Worm (Caenorhabditis elegans): ENCODE data around the gene fbxb-106.

The fbxb-106 gene

DNA sequence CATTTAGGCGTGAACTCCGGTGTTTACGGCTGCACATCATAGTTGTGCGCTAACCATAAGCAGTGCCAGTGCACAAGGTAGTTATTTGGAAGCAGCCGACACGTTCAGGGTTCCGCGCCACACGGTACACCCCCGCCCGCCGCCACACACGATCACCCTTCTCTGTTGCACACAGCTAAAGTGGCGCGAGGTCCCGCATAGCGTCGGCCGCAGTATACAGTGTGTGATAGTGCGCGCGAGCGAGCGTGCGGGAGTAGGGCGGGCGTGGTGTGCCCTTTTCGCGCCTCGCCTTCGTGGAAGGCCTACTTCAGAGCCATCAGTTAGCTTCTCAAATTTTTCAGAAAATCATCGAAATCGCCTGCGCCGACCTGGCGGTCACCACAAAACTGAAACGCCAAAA lies 25.3 kb upstream of the fbxb-106 start:
- TF ChIP-seq egl-27 (tag; optimal IDR thresholded peaks at IDR 0.05) = no peak
- no peak for TF ChIP-seq skn-1 (tag; optimal IDR thresholded peaks at IDR 0.05)
- TF ChIP-seq alr-1 (tag; optimal IDR thresholded peaks at IDR 0.05) = no peak
- TF ChIP-seq gmeb-1 (tag; optimal IDR thresholded peaks at IDR 0.05) = no peak
- TF ChIP-seq aly-2 (tag; optimal IDR thresholded peaks at IDR 0.05) = no peak
- TF ChIP-seq lin-11 (tag; optimal IDR thresholded peaks at IDR 0.05) = no peak
- TF ChIP-seq lin-13 (GFP tag; optimal IDR thresholded peaks at IDR 0.05) = no peak
- no peak for TF ChIP-seq R02D3.7 (tag; optimal IDR thresholded peaks at IDR 0.05)
- no peak for TF ChIP-seq lsy-2 (tag; optimal IDR thresholded peaks at IDR 0.05)
- TF ChIP-seq zag-1 (tag; optimal IDR thresholded peaks at IDR 0.05) = no peak
- TF ChIP-seq crh-2 (tag; optimal IDR thresholded peaks at IDR 0.05) = no peak
- no peak for TF ChIP-seq nhr-23 (tag; optimal IDR thresholded peaks at IDR 0.05)
- TF ChIP-seq blmp-1 (tag; optimal IDR thresholded peaks at IDR 0.05; ENCODE audit: insufficient read depth) = no peak
- TF ChIP-seq peb-1 (tag; optimal IDR thresholded peaks at IDR 0.05) = no peak

DNA sequence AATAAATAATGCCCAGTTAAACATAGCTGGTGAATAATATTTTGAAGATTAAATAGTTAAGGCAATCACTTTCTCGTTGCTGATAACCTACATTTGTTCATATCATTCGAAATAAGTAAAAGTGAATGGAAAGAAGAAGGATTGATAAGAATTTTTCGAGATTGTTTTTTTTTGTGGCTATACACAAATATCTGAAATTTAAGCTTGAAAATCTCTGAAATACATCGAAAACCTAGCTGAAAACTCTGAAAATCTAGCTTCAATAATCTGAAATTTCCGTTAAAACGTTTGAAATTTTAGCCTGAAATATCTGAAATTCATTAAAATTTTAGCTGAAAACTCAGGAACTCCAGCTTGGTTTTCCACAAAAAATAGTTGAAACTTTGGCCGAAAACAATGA lies 22.6 kb upstream of the fbxb-106 start, which contains the start of gene T05A8.6:
Gene T05A8.6 (minus strand): TSS at position 101 of the 400 bp plus-strand sequence.
- TF ChIP-seq ztf-1 (GFP tag; conservative IDR thresholded peaks at IDR 0.05) (no peak), nhr-21 (tag; optimal IDR thresholded peaks at IDR 0.05) (no peak), blmp-1 (tag; optimal IDR thresholded peaks at IDR 0.05; ENCODE audit: insufficient read depth) (no peak), sma-3 (GFP tag; optimal IDR thresholded peaks at IDR 0.05) (no peak), mdl-1 (tag; optimal IDR thresholded peaks at IDR 0.05) (no peak), lin-11 (tag; optimal IDR thresholded peaks at IDR 0.05) (no peak), C34F6.9 (tag; optimal IDR thresholded peaks at IDR 0.05) (no peak), unc-62 (GFP tag; optimal IDR thresholded peaks at IDR 0.05) (no peak), skn-1 (tag; optimal IDR thresholded peaks at IDR 0.05) (no peak)

DNA sequence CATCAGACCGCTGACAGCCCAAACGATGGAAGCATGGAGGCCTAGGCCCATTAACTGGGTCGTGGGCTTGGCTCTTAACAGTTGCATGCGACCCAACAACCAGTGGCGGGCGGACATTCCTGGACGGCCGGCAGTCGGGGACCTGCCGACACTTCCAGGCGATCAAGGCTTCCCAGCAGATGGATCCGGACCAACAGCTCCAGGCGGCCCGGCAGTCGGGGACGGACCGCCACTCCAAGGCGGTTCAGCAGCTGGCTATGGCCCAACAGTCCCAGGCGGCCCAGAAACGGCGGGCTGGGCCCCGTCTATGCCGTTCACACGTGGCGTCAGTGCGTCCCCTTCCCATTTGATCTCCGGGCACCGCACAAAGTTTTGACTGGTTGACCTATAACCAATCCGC lies 20.8 kb upstream of the fbxb-106 start:
- TF ChIP-seq nhr-11 (tag; optimal IDR thresholded peaks at IDR 0.05) (no peak), nhr-77 (tag; optimal IDR thresholded peaks at IDR 0.05) (no peak), nhr-129 (tag; optimal IDR thresholded peaks at IDR 0.05) (no peak), mbf-1 (tag; optimal IDR thresholded peaks at IDR 0.05) (no peak), Y55F3AM.14 (GFP tag; optimal IDR thresholded peaks at IDR 0.05) (no peak), fos-1 (tag; optimal IDR thresholded peaks at IDR 0.05) (no peak), unc-55 (GFP tag; optimal IDR thresholded peaks at IDR 0.05) (no peak), unc-62 (GFP tag; optimal IDR thresholded peaks at IDR 0.05) (no peak), nhr-12 (tag; optimal IDR thresholded peaks at IDR 0.05) (no peak), lsy-2 (tag; optimal IDR thresholded peaks at IDR 0.05) (no peak), F13H6.1 (tag; optimal IDR thresholded peaks at IDR 0.05) (no peak), gmeb-1 (tag; optimal IDR thresholded peaks at IDR 0.05) (no peak)

DNA sequence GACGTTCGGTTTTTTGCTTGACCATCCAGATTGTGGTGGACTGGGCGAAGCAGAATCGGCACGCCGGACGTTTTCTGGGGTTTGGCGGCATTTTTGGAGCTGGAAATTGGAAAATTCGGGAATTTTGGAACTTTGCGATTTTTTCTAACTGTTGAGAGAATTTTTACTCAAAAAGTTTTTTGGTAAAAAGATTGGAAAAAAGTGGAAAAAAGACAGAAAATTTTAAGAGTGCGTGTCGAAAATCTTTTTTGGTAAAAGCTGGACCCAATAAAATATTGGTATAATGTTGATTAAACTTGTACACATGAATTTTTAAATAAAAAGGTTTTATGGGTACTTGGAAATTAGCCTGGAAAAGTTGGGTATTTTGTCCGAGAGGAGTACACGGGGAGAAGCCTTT lies 20.0 kb upstream of the fbxb-106 start, which contains the start of gene T05A8.7:
Gene T05A8.7 (minus strand): TSS at position 101 of the 400 bp plus-strand sequence.
- TF ChIP-seq mdl-1 (tag; optimal IDR thresholded peaks at IDR 0.05) (no peak), lin-11 (tag; optimal IDR thresholded peaks at IDR 0.05) (no peak), mbf-1 (tag; optimal IDR thresholded peaks at IDR 0.05) (no peak), F13H6.1 (tag; optimal IDR thresholded peaks at IDR 0.05) (no peak), zag-1 (tag; optimal IDR thresholded peaks at IDR 0.05) (no peak), egl-27 (tag; optimal IDR thresholded peaks at IDR 0.05) (no peak), sma-9 (GFP tag; optimal IDR thresholded peaks at IDR 0.05) (no peak), sma-9 (tag; optimal IDR thresholded peaks at IDR 0.05) (no peak), blmp-1 (tag; optimal IDR thresholded peaks at IDR 0.05; ENCODE audit: insufficient read depth) (no peak), Y55F3AM.14 (GFP tag; optimal IDR thresholded peaks at IDR 0.05) (no peak), lsy-2 (tag; optimal IDR thresholded peaks at IDR 0.05) (no peak), mab-5 (tag; optimal IDR thresholded peaks at IDR 0.05) (no peak), ZK546.5 (tag; optimal IDR thresholded peaks at IDR 0.05) (no peak), snpc-4 (tag; optimal IDR thresholded peaks at IDR 0.05) (no peak), lin-13 (GFP tag; optimal IDR thresholded peaks at IDR 0.05) (no peak), unc-55 (GFP tag; optimal IDR thresholded peaks at IDR 0.05) (no peak), skn-1 (tag; optimal IDR thresholded peaks at IDR 0.05) (no peak), unc-39 (tag; optimal IDR thresholded peaks at IDR 0.05) (no peak)
